Worm (Caenorhabditis elegans) whole organism, late embryonic: Measurements from ENCODE around the gene gst-23.

Source experiments
- K09A11.1 ChIP-seq: sonication (generic microtip); optimal IDR thresholded peaks from 2 replicates; lab custom pipeline; 2017; ENCODE audit warnings: antibody characterized with exemption, mild to moderate bottlenecking, missing genetic modification characterization, missing compliant biosample characterization; ENCODE audit not compliant: insufficient read depth
- T23F11.4 ChIP-seq: fragments of 200-800 bp; sonication (Bioruptor generic); optimal IDR thresholded peaks from 2 replicates; lab custom pipeline; 2018; ENCODE audit warnings: mild to moderate bottlenecking, missing genetic modification characterization, missing compliant biosample characterization
- Y22D7AL.16 ChIP-seq: sonication (generic microtip); optimal IDR thresholded peaks from 2 replicates; lab custom pipeline; 2016; ENCODE audit warnings: missing genetic modification characterization, missing compliant biosample characterization
- ahr-1 ChIP-seq: sonication (generic microtip); optimal IDR thresholded peaks from 2 replicates; lab custom pipeline; 2016; ENCODE audit warnings: missing genetic modification characterization, missing compliant biosample characterization
- ama-1 ChIP-seq: fragments of 150-350 bp; optimal IDR thresholded peaks from 2 replicates; lab custom pipeline; 2014
- ceh-2 ChIP-seq: sonication (generic microtip); optimal IDR thresholded peaks from 2 replicates; lab custom pipeline; 2016; ENCODE audit warnings: missing genotype, missing genetic modification characterization, missing compliant biosample characterization
- ceh-22 ChIP-seq: sonication (generic microtip); optimal IDR thresholded peaks from 2 replicates; lab custom pipeline; 2017; ENCODE audit warnings: missing biosample characterization, missing genetic modification characterization
- ceh-24 ChIP-seq: sonication (generic microtip); optimal IDR thresholded peaks from 2 replicates; lab custom pipeline; 2016; ENCODE audit warnings: mild to moderate bottlenecking, missing genetic modification characterization, missing compliant biosample characterization
- ceh-30 ChIP-seq: fragments of 150-350 bp; optimal IDR thresholded peaks from 2 replicates; lab custom pipeline; 2014; ENCODE audit warnings: missing biosample characterization, missing genetic modification characterization
- ceh-45 ChIP-seq: fragments of 200-800 bp; sonication (Bioruptor generic); IDR thresholded peaks from 2 replicates; pipeline ENCODE4 v1.3.6; 2022; ENCODE audit warnings: missing genetic modification reagents, missing genetic modification characterization, missing compliant biosample characterization
- ceh-6 ChIP-seq: fragments of 200-800 bp; sonication (Bioruptor generic); optimal IDR thresholded peaks from 2 replicates; lab custom pipeline; 2018; ENCODE audit warnings: mild to moderate bottlenecking, missing genetic modification characterization, missing compliant biosample characterization
- che-1 ChIP-seq: sonication (generic microtip); optimal IDR thresholded peaks from 2 replicates; lab custom pipeline; 2016; ENCODE audit warnings: mild to moderate bottlenecking, missing genetic modification characterization, missing compliant biosample characterization
- dve-1 ChIP-seq: sonication (generic microtip); optimal IDR thresholded peaks from 2 replicates; lab custom pipeline; 2017; ENCODE audit warnings: antibody characterized with exemption, mild to moderate bottlenecking, missing genetic modification characterization, missing compliant biosample characterization
- elt-4 ChIP-seq: sonication (generic microtip); optimal IDR thresholded peaks from 2 replicates; lab custom pipeline; 2016; ENCODE audit warnings: missing genetic modification characterization, missing compliant biosample characterization
- ets-4 ChIP-seq: sonication (generic microtip); optimal IDR thresholded peaks from 2 replicates; lab custom pipeline; 2016; ENCODE audit warnings: missing genetic modification characterization, missing compliant biosample characterization
- eyg-1 ChIP-seq: sonication (generic microtip); optimal IDR thresholded peaks from 2 replicates; lab custom pipeline; 2016; ENCODE audit warnings: missing genotype, missing genetic modification characterization, missing compliant biosample characterization
- hlh-13 ChIP-seq: fragments of 200-800 bp; sonication (Bioruptor generic); optimal IDR thresholded peaks from 2 replicates; lab custom pipeline; 2018; ENCODE audit warnings: mild to moderate bottlenecking, missing genetic modification characterization, missing compliant biosample characterization
- hlh-15 ChIP-seq: sonication (generic microtip); optimal IDR thresholded peaks from 2 replicates; lab custom pipeline; 2016; ENCODE audit warnings: missing genetic modification characterization, missing compliant biosample characterization
- madf-2 ChIP-seq: sonication (generic microtip); optimal IDR thresholded peaks from 2 replicates; lab custom pipeline; 2017; ENCODE audit warnings: missing genetic modification characterization, missing compliant biosample characterization
- nfya-1 ChIP-seq: sonication (generic microtip); optimal IDR thresholded peaks from 2 replicates; lab custom pipeline; 2017; ENCODE audit warnings: missing genetic modification characterization, mild to moderate bottlenecking, missing compliant biosample characterization, antibody characterized with exemption, moderate library complexity
- nhr-232 ChIP-seq: sonication (generic microtip); optimal IDR thresholded peaks from 2 replicates; lab custom pipeline; 2016; ENCODE audit warnings: missing genetic modification characterization, missing compliant biosample characterization
- odd-2 ChIP-seq: sonication (generic microtip); optimal IDR thresholded peaks from 2 replicates; lab custom pipeline; 2017; ENCODE audit warnings: antibody characterized with exemption, mild to moderate bottlenecking, missing genetic modification characterization, missing compliant biosample characterization
- pag-3 ChIP-seq: sonication (generic microtip); optimal IDR thresholded peaks from 2 replicates; lab custom pipeline; 2016; ENCODE audit warnings: missing compliant biosample characterization, missing genetic modification characterization, borderline replicate concordance
- pat-9 ChIP-seq: fragments of 200-800 bp; sonication (Bioruptor generic); optimal IDR thresholded peaks from 2 replicates; lab custom pipeline; 2018; ENCODE audit warnings: mild to moderate bottlenecking, missing genetic modification characterization, moderate library complexity, missing compliant biosample characterization
- pha-4 ChIP-seq: fragments of 150-350 bp; optimal IDR thresholded peaks from 2 replicates; lab custom pipeline; 2018; ENCODE audit warnings: missing biosample characterization, missing genetic modification reagents, missing genetic modification characterization
- ref-2 ChIP-seq: sonication (generic microtip); optimal IDR thresholded peaks from 2 replicates; lab custom pipeline; 2016; ENCODE audit warnings: missing genetic modification characterization, missing compliant biosample characterization
- rnt-1 ChIP-seq: sonication (generic microtip); optimal IDR thresholded peaks from 2 replicates; lab custom pipeline; 2016; ENCODE audit warnings: missing genetic modification characterization, missing compliant biosample characterization
- sox-2 ChIP-seq: fragments of 200-800 bp; sonication (Bioruptor generic); IDR thresholded peaks from 2 replicates; pipeline ENCODE4 v1.3.6; 2022; ENCODE audit warnings: missing genetic modification reagents, missing genetic modification characterization, missing compliant biosample characterization
- syd-9 ChIP-seq: sonication (generic microtip); optimal IDR thresholded peaks from 2 replicates; lab custom pipeline; 2016; ENCODE audit warnings: mild to moderate bottlenecking, missing genetic modification characterization, moderate library complexity, missing compliant biosample characterization
- tbx-2 ChIP-seq: sonication (generic microtip); optimal IDR thresholded peaks from 2 replicates; lab custom pipeline; 2016; ENCODE audit warnings: missing genetic modification characterization, missing compliant biosample characterization
- ttx-3 ChIP-seq: sonication (generic microtip); optimal IDR thresholded peaks from 2 replicates; lab custom pipeline; 2016; ENCODE audit warnings: missing genetic modification reagents, missing genetic modification characterization, missing compliant biosample characterization
- unc-86 ChIP-seq: sonication (generic microtip); optimal IDR thresholded peaks from 2 replicates; lab custom pipeline; 2016; ENCODE audit warnings: missing genetic modification characterization, missing compliant biosample characterization
- zip-5 ChIP-seq: sonication (generic microtip); optimal IDR thresholded peaks from 2 replicates; lab custom pipeline; 2016; ENCODE audit warnings: missing genetic modification characterization, missing compliant biosample characterization
- ztf-16 ChIP-seq: sonication (generic microtip); optimal IDR thresholded peaks from 2 replicates; lab custom pipeline; 2017; ENCODE audit warnings: missing genetic modification characterization, missing compliant biosample characterization

Gene gst-23

DNA sequence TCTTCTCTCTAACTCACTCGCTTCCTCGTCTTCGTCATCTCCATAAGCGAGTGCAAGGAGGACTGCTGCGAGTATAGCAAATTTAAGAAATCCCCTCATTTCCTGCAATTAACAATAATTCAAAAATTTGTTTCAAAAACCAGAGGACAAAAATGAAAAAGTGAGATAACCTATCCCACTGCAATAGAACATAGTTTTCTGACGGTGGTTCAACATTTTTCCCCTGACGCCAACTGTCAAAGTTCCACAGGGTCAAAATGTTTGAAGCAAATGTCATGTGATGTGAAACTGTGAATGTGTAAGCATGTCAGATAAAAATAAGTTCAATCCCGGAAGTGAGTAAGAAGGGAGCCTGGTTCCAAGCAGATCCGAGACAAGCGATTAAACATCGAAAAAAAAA, 26.3 kb downstream of the gst-23 start, which contains the start of gene T28A11.19:
Gene T28A11.19 (minus strand): TSS at position 108 of the 400 bp plus-strand sequence.
- no peak for TF ChIP-seq madf-2 (tag; lab: Kevin White, UChicago)
- no peak for TF ChIP-seq rnt-1 (tag; lab: Kevin White, UChicago)

DNA sequence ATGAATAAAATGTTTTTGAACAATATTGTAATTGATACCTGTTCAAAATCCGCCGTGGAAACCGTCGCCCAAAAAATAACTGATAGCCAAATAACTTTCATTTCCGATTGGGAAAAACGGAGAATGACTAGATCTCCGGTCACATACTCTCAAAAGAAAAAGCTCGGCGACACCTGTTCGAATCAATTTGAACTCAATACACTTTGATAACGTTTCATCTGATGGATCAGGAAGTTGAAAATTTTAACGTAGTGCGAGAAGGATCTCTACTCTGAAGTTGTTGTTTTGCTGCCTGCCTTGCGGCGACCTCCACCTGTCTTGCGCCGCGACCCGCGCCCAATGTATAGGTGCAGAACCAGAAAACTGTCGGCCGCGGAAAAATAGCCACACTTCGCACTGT, 30.1 kb downstream of the gst-23 start, which contains the start of gene T28A11.20:
Gene T28A11.20 (minus strand): TSS at position 101 of the 400 bp plus-strand sequence.
- TF ChIP-seq pat-9 (tag; lab: Kevin White, UChicago), result no peak
- TF ChIP-seq sox-2 (GFP tag; lab: Robert Waterston, UW), result no peak
- no peak for TF ChIP-seq ahr-1 (tag; lab: Kevin White, UChicago)
- TF ChIP-seq ceh-45 (GFP tag; lab: Robert Waterston, UW), result no peak
- no peak for TF ChIP-seq zip-5 (tag; lab: Kevin White, UChicago)
- TF ChIP-seq tbx-2, result no peak
- TF ChIP-seq rnt-1 (tag; lab: Kevin White, UChicago), result no peak
- TF ChIP-seq hlh-15, result no peak
- TF ChIP-seq nhr-232 (tag; lab: Kevin White, UChicago), result no peak
- TF ChIP-seq elt-4 (tag; lab: Kevin White, UChicago), result no peak
- TF ChIP-seq ama-1 (lab: Kevin White, UChicago), result no peak
- no peak for TF ChIP-seq hlh-13 (GFP tag; lab: Kevin White, UChicago)
- TF ChIP-seq pha-4 (tag; lab: Kevin White, UChicago), result no peak
- no peak for TF ChIP-seq unc-86 (tag; lab: Kevin White, UChicago)
- TF ChIP-seq T23F11.4, result no peak
- no peak for TF ChIP-seq madf-2 (tag; lab: Kevin White, UChicago)

DNA sequence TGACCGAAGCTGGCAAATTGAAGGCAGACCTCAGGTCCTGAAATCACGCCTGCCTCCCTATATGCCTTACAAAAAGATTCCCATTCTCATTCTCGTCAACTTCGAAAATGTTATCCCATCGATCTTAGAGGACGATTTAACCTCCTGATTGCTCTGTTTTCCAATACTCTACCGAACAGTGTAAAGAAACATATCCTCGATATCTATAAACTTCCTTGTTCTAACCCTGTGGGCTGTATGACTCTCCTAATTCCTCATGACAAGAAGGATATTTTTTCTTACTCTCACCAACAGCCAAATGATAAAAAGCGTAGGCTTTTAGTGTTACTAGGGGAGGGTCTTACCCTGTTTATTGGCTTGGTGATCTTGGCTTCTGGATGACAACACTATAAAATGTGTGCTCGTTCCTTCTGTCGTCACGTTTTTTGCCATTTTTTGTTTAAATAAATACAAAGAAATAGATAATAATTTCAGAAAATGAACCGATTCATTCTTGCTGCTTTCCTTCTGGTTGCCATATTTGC, 30.6 kb downstream of the gst-23 start, which contains the start of gene T28A11.4:
Gene T28A11.4 (plus strand): TSS at position 474 of the 524 bp plus-strand sequence.
- no peak for TF ChIP-seq eyg-1 (tag; lab: Kevin White, UChicago)
- TF ChIP-seq ama-1 (lab: Kevin White, UChicago), result no peak
- no peak for TF ChIP-seq ceh-2 (tag; lab: Kevin White, UChicago)
- no peak for TF ChIP-seq ceh-45 (GFP tag; lab: Robert Waterston, UW)
- no peak for TF ChIP-seq ztf-16

DNA sequence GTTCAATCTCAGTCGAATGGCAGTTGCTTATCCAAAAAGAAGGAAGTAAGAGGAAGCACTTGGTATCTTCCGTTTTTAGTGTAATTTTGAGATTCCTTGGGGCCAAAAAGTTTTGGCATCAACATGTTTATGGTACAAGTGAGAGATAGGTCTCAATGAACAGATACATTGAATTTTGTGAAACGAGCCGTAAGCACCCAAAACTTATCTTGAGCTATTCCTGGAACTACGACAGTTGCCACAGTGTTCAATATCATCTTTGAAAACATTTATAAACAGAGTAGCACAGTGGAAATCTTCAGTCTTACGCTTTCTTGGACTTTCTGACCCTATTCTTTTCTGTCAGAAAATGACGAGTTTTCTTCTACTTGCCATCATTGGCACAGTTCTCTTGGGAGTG, 31.9 kb downstream of the gst-23 start, which contains the start of gene T28A11.3:
Gene T28A11.3 (plus strand): TSS at position 301 of the 400 bp plus-strand sequence.
- TF ChIP-seq pag-3 (tag; lab: Kevin White, UChicago) (no peak), K09A11.1 (tag; lab: Kevin White, UChicago) (no peak), ceh-24 (tag; lab: Kevin White, UChicago) (no peak), ref-2 (no peak), che-1 (tag; lab: Kevin White, UChicago) (no peak), ahr-1 (tag; lab: Kevin White, UChicago) (no peak)

DNA sequence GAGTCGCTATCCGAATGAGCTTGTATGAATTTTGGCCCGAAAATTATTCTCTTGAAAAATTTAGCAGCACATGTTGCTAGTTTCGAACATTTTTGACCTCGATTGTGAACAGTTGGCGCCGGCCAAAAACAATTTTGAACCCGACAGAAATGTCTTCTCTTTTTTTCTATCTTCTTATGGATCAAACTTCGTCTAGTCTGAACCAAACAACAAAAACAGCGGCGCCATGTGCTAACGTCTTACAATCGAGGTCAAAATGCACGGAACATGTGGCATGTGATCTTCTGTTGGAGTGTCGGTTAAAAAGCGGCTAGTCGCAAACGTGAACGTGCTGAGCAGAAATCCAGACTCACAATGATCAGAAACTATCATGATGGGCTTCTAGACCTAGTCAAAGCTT, 33.1 kb downstream of the gst-23 start:
- TF ChIP-seq Y22D7AL.16 (tag; lab: Kevin White, UChicago) (no peak), odd-2 (tag; lab: Kevin White, UChicago) (no peak), ets-4 (tag; lab: Kevin White, UChicago) (no peak)

DNA sequence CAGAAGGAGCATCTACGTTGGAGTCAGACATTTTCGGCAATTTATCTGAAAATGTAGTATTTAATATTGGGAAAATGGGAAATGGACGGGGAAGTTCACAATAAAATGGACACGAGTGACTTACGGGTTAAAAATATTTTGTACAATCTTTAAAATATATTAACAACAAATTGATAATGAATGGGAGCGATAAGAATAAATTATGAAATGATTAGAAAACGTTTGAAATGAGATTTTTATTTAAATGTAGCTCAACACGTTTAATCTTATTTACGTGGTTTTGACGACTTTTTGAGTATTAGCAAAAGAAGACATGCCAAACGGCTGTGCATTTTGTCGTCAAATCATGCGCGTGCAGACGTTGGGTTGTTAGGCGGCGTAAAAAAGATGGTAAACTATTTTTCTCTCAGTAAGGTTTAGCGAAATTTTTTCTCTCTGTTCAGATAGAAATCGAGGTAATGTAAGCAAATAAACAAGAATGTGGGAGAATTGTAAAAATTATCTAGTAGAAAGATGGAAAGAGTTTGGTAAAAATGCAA, 35.1 kb downstream of the gst-23 start, which contains the start of gene fbxa-64:
Gene fbxa-64 (minus strand): TSS at position 51 of the 539 bp plus-strand sequence.
- TF ChIP-seq sox-2 (GFP tag; lab: Robert Waterston, UW), result no peak
- no peak for TF ChIP-seq syd-9 (tag; lab: Kevin White, UChicago)
- TF ChIP-seq ceh-30 (tag; lab: Kevin White, UChicago), result no peak
- no peak for TF ChIP-seq ttx-3
- no peak for TF ChIP-seq dve-1 (tag; lab: Kevin White, UChicago)
- TF ChIP-seq nfya-1, result no peak
- TF ChIP-seq ztf-16, result no peak
- no peak for TF ChIP-seq ceh-6 (GFP tag; lab: Kevin White, UChicago)
- TF ChIP-seq ceh-2 (tag; lab: Kevin White, UChicago), result no peak
- no peak for TF ChIP-seq ceh-22 (tag; lab: Kevin White, UChicago)
- TF ChIP-seq unc-86 (tag; lab: Kevin White, UChicago), result no peak
- TF ChIP-seq, all 69 proteins: peak for 0
